Worm (Caenorhabditis elegans) whole organism, L1 larva: Measurements from ENCODE around the gene ttm-2.

Experiments
- C16A3.4 ChIP-seq: fragments of 150-350 bp; optimal IDR thresholded peaks from 2 replicates; lab custom pipeline; 2014; ENCODE audit warnings: missing biosample characterization, missing genetic modification characterization
- C34B4.2 ChIP-seq: sonication (generic microtip); optimal IDR thresholded peaks from 2 replicates; lab custom pipeline; 2017; ENCODE audit warnings: mild to moderate bottlenecking, missing genetic modification characterization, missing compliant biosample characterization
- F16B12.6 ChIP-seq: fragments of 150-350 bp; optimal IDR thresholded peaks from 2 replicates; lab custom pipeline; 2014; ENCODE audit warnings: missing biosample characterization, missing genetic modification characterization
- blmp-1 ChIP-seq: fragments of 150-350 bp; optimal IDR thresholded peaks from 2 replicates; lab custom pipeline; 2014; ENCODE audit warnings: missing biosample characterization, missing genetic modification characterization
- ceh-63 ChIP-seq: fragments of 200-800 bp; sonication (Bioruptor generic); optimal IDR thresholded peaks from 2 replicates; lab custom pipeline; 2018; ENCODE audit warnings: mild to moderate bottlenecking, missing genetic modification characterization, missing compliant biosample characterization
- ceh-88 ChIP-seq: fragments of 200-800 bp; sonication (Bioruptor generic); IDR thresholded peaks from 2 replicates; pipeline ENCODE4 v1.3.6; 2022; ENCODE audit warnings: missing genetic modification characterization, missing compliant biosample characterization
- ces-1 ChIP-seq: fragments of 150-350 bp; optimal IDR thresholded peaks from 2 replicates; lab custom pipeline; 2014; ENCODE audit warnings: missing biosample characterization, missing genetic modification reagents, missing genetic modification characterization
- efl-1 ChIP-seq, 4 experiments: fragments of 150-350 bp; optimal IDR thresholded peaks in 3 of 4; peaks in 1 of 4; 1 replicate in 1 of 4; 2 replicates in 3 of 4; lab custom pipeline; 2014; ENCODE audit warnings: missing biosample characterization in 2 of 4, missing genetic modification characterization in 2 of 4, missing genetic modification reagents in 2 of 4
- egl-13 ChIP-seq: sonication (generic microtip); optimal IDR thresholded peaks from 2 replicates; lab custom pipeline; 2016; ENCODE audit warnings: missing genotype, missing genetic modification reagents, missing genetic modification characterization, missing compliant biosample characterization
- egl-27 ChIP-seq, 2 experiments: fragments of 150-350 bp in 1 of 2; sonication (generic microtip); optimal IDR thresholded peaks; 3 replicates each; lab custom pipeline; 2017 to 2018; ENCODE audit warnings: missing biosample characterization in 2 of 2, missing genetic modification characterization in 2 of 2, missing genetic modification reagents in 2 of 2
- elt-2 ChIP-seq: sonication (generic microtip); optimal IDR thresholded peaks from 2 replicates; lab custom pipeline; 2016; ENCODE audit warnings: missing genetic modification characterization, mild to moderate bottlenecking, inconsistent platforms, missing compliant biosample characterization, missing genetic modification reagents
- elt-3 ChIP-seq, 6 experiments: fragments of 150-350 bp in 1 of 6; sonication (generic microtip); optimal IDR thresholded peaks; 2 replicates each; lab custom pipeline; 2017 to 2018; ENCODE audit warnings: missing biosample characterization in 6 of 6, missing genetic modification characterization in 6 of 6, inconsistent platforms in 1 of 6
- fkh-4 ChIP-seq: sonication (generic microtip); optimal IDR thresholded peaks from 2 replicates; lab custom pipeline; 2016; ENCODE audit warnings: missing compliant biosample characterization, missing genetic modification characterization, borderline replicate concordance
- fos-1 ChIP-seq: fragments of 150-350 bp; optimal IDR thresholded peaks from 2 replicates; lab custom pipeline; 2014; ENCODE audit warnings: missing biosample characterization, missing genetic modification characterization
- grh-1 ChIP-seq: fragments of 200-800 bp; sonication (Bioruptor generic); IDR thresholded peaks from 2 replicates; pipeline ENCODE4 v1.3.6; 2022; ENCODE audit warnings: missing genetic modification reagents, missing genetic modification characterization, missing compliant biosample characterization
- hlh-4 ChIP-seq: sonication (generic microtip); optimal IDR thresholded peaks from 2 replicates; lab custom pipeline; 2016; ENCODE audit warnings: mild to moderate bottlenecking, missing genetic modification characterization, missing compliant biosample characterization
- lin-13 ChIP-seq: fragments of 150-350 bp; optimal IDR thresholded peaks from 2 replicates; lab custom pipeline; 2014; ENCODE audit warnings: missing biosample characterization, missing genetic modification reagents, missing genetic modification characterization
- lin-14 ChIP-seq: fragments of 200-800 bp; sonication (Bioruptor generic); optimal IDR thresholded peaks from 2 replicates; lab custom pipeline; 2018; ENCODE audit warnings: mild to moderate bottlenecking, missing genetic modification characterization, moderate library complexity, missing compliant biosample characterization
- lsy-2 ChIP-seq, 2 experiments: fragments of 150-350 bp; optimal IDR thresholded peaks; 2 replicates each; lab custom pipeline; 2014; ENCODE audit warnings: missing biosample characterization in 2 of 2, missing genetic modification characterization in 2 of 2
- mef-2 ChIP-seq: fragments of 150-350 bp; optimal IDR thresholded peaks from 2 replicates; lab custom pipeline; 2014; ENCODE audit warnings: missing biosample characterization, missing genetic modification characterization
- nhr-19 ChIP-seq: fragments of 200-800 bp; sonication (Bioruptor generic); conservative IDR thresholded peaks from 2 replicates; pipeline ENCODE4 v1.3.6; 2022; ENCODE audit warnings: missing genetic modification characterization, missing compliant biosample characterization
- nhr-20 ChIP-seq: sonication (generic microtip); optimal IDR thresholded peaks from 2 replicates; lab custom pipeline; 2016; ENCODE audit warnings: mild to moderate bottlenecking, missing genetic modification characterization, missing compliant biosample characterization
- nhr-71 ChIP-seq: sonication (generic microtip); optimal IDR thresholded peaks from 2 replicates; lab custom pipeline; 2016; ENCODE audit warnings: mild to moderate bottlenecking, missing genetic modification characterization, moderate library complexity, missing compliant biosample characterization
- nhr-77 ChIP-seq: fragments of 150-350 bp; optimal IDR thresholded peaks from 2 replicates; lab custom pipeline; 2014; ENCODE audit warnings: missing biosample characterization, missing genetic modification characterization
- nhr-84 ChIP-seq: sonication (generic microtip); optimal IDR thresholded peaks from 2 replicates; lab custom pipeline; 2017; ENCODE audit warnings: missing biosample characterization, missing genetic modification characterization
- nhr-90 ChIP-seq: sonication (generic microtip); optimal IDR thresholded peaks from 2 replicates; lab custom pipeline; 2016; ENCODE audit warnings: mild to moderate bottlenecking, missing genetic modification characterization, missing compliant biosample characterization; ENCODE audit not compliant: poor library complexity
- pqm-1 ChIP-seq: sonication (generic microtip); optimal IDR thresholded peaks from 3 replicates; lab custom pipeline; 2017; ENCODE audit warnings: missing biosample characterization, missing genetic modification characterization
- rnt-1 ChIP-seq: sonication (generic microtip); optimal IDR thresholded peaks from 2 replicates; lab custom pipeline; 2016; ENCODE audit warnings: mild to moderate bottlenecking, missing genetic modification characterization, moderate library complexity, missing compliant biosample characterization
- snpc-4 ChIP-seq: fragments of 150-350 bp; optimal IDR thresholded peaks from 2 replicates; lab custom pipeline; 2014; ENCODE audit warnings: missing biosample characterization, missing genetic modification characterization
- snu-23 ChIP-seq: sonication (generic microtip); optimal IDR thresholded peaks from 2 replicates; lab custom pipeline; 2016; ENCODE audit warnings: missing genetic modification characterization, missing compliant biosample characterization
- sox-4 ChIP-seq: sonication (generic microtip); optimal IDR thresholded peaks from 2 replicates; lab custom pipeline; 2016; ENCODE audit warnings: missing genetic modification characterization, missing compliant biosample characterization
- sptf-1 ChIP-seq: fragments of 150-350 bp; optimal IDR thresholded peaks from 2 replicates; lab custom pipeline; 2014; ENCODE audit warnings: missing biosample characterization, missing genetic modification characterization
- unc-130 ChIP-seq: fragments of 150-350 bp; optimal IDR thresholded peaks from 2 replicates; lab custom pipeline; 2017; ENCODE audit warnings: missing biosample characterization, missing genetic modification characterization, inconsistent platforms
- unc-86 ChIP-seq: sonication (generic microtip); optimal IDR thresholded peaks from 2 replicates; lab custom pipeline; 2016; ENCODE audit warnings: missing genetic modification characterization, missing compliant biosample characterization
- vab-15 ChIP-seq: sonication (generic microtip); optimal IDR thresholded peaks from 2 replicates; lab custom pipeline; 2017; ENCODE audit warnings: missing genotype, mild to moderate bottlenecking, missing genetic modification characterization, missing compliant biosample characterization
- zip-4 ChIP-seq: fragments of 200-800 bp; sonication (Bioruptor generic); optimal IDR thresholded peaks from 2 replicates; lab custom pipeline; 2018; ENCODE audit warnings: mild to moderate bottlenecking, missing genetic modification characterization, moderate library complexity, missing compliant biosample characterization
- ztf-4 ChIP-seq: fragments of 150-350 bp; optimal IDR thresholded peaks from 2 replicates; lab custom pipeline; 2014; ENCODE audit warnings: missing biosample characterization, missing genetic modification characterization

ttm-2 gene

DNA sequence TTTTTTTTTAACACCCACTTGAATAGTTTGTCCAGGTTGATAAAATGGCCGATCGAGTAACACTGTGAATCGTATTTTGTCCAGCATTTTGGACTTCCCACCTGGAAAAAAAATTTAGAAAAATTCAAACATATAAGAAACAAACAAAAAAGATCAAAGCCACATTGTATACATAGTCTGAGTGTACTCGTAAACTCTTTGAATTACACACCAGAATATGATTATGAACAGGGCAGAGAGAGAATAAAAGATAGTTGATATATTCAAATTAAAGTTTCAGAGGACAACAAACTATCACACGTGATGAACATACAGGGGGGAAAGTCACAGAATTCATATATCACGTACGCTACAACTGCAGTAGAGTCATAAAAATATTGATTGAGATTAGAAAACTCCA lies at the start of gene ttm-2:
Gene ttm-2, minus strand, starts transcription at position 101 of the 400 bp plus-strand sequence.
- TF ChIP-seq ztf-4: no peak
- TF ChIP-seq egl-27 (tag; optimal IDR thresholded peaks at IDR 0.05; lab: Kevin White, UChicago): no peak
- no peak for TF ChIP-seq C34B4.2 (tag; lab: Kevin White, UChicago)
- TF ChIP-seq unc-130 (tag; lab: Kevin White, UChicago): no peak
- TF ChIP-seq egl-13 (tag; lab: Kevin White, UChicago): no peak
- TF ChIP-seq nhr-77 (tag; lab: Kevin White, UChicago): no peak
- no peak for TF ChIP-seq fos-1 (tag; lab: Kevin White, UChicago)

DNA sequence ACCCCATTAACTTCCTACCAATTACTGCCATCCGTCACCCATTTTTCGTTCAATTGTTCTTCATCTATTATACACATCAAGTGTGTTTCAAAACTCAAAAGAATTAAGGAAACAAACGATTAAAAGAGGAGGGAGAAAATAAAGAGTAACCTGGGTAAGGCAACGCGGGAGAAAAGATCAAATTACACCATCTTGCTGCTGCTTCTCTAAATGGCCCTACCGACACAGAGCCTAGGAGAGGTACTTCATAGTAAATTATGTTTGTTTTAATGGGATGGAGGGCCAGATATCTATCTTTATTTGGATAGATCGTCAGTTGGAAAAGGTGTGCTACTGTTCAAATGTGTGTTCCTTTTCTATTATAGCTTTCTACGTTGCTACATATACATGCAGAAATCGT lies 49.2 kb upstream of the ttm-2 start:
- TF ChIP-seq zip-4 (GFP tag; lab: Kevin White, UChicago) (no peak), efl-1 (optimal IDR thresholded peaks at IDR 0.05; lab: Kevin White, UChicago) (no peak), efl-1 (GFP tag; optimal IDR thresholded peaks at IDR 0.05 in 1 of 2; lab: Kevin White, UChicago) (peak in 1 of 2 experiments; percentile 29)

DNA sequence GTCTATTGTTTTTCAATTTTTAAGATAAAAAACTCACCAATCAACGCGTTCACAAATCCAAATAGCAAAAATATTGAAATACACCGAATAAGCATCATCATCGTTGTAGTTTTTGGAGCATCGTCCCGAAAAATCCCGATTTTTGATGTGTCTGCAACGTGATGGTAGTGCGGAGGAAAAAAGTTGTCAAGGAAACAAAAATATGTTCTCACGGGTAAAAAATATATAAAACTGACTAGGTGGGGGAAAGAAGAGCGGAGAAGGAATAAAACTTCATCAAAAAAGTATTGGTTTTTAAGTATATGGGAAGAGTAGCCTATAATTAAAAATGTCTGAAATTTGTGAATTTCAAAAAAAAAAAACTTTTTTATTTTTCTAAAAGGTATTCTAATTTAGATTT lies 45.8 kb upstream of the ttm-2 start, which contains the start of gene rig-6:
Gene rig-6, minus strand, starts transcription at position 101 of the 400 bp plus-strand sequence.
- TF ChIP-seq mef-2 (tag; lab: Kevin White, UChicago) (no peak), C16A3.4 (tag; lab: Kevin White, UChicago) (no peak), sox-4 (tag; lab: Kevin White, UChicago) (no peak), lin-13 (GFP tag; lab: Kevin White, UChicago) (no peak)

DNA sequence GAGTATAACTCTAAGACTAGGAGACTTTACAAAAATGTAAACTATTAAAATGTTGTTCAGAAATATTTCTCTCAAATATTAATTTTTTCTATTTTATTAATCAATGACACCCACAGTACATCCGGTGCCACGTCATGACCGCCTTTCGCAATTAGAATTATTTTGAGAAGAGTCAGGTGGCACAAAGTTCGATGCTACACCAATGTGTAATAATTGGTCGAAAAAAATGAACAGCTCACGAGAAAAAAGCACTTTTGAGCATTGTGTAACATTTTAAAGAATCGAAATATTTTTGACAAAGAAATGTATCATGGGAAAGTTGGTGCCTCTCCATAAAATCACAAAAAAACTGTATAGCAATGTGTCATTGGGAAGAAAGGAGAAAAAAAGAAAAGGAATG lies 40.5 kb upstream of the ttm-2 start:
- TF ChIP-seq lin-13 (GFP tag; lab: Kevin White, UChicago) (no peak), nhr-20 (tag; lab: Kevin White, UChicago) (no peak), ceh-63 (GFP tag; lab: Kevin White, UChicago) (no peak), elt-3 (tag; optimal IDR thresholded peaks at IDR 0.05; lab: Kevin White, UChicago) (no peak), nhr-84 (tag; lab: Kevin White, UChicago) (no peak), lsy-2 (tag; optimal IDR thresholded peaks at IDR 0.05; lab: Kevin White, UChicago) (no peak), rnt-1 (tag; lab: Kevin White, UChicago) (peak; percentile 56), lin-14 (GFP tag; lab: Kevin White, UChicago) (peak; percentile 55), grh-1 (GFP tag; lab: Robert Waterston, UW) (no peak), nhr-71 (tag; lab: Kevin White, UChicago) (peak; percentile 32), unc-86 (tag; lab: Kevin White, UChicago) (no peak), ces-1 (GFP tag; lab: Kevin White, UChicago) (no peak)
- TF ChIP-seq, all 84 proteins: peak for 3

DNA sequence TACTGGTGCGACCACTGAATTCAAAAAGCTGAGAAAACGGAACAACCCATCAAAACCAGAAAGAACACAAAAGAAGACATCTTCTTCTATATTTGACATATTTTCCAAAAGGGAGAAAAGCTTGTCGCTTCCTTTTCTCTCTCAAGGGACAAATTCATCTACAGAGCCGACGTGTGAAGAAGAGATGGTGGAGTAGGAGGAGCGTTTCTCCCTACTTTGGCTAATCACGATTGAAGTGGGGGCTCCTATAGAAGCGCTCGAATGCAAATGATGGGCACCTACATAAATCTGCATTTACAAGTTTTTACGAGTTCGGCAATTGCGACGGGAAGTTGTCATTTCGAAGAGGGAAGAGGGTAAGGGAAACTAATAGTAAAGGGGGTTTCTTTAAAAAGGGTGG lies 40.1 kb upstream of the ttm-2 start:
- TF ChIP-seq efl-1 (optimal IDR thresholded peaks at IDR 0.05; lab: Kevin White, UChicago) (no peak), efl-1 (GFP tag; optimal IDR thresholded peaks at IDR 0.05 in 1 of 2; lab: Kevin White, UChicago) (peak in 1 of 2 experiments; percentile 48), sptf-1 (tag; lab: Kevin White, UChicago) (no peak)

DNA sequence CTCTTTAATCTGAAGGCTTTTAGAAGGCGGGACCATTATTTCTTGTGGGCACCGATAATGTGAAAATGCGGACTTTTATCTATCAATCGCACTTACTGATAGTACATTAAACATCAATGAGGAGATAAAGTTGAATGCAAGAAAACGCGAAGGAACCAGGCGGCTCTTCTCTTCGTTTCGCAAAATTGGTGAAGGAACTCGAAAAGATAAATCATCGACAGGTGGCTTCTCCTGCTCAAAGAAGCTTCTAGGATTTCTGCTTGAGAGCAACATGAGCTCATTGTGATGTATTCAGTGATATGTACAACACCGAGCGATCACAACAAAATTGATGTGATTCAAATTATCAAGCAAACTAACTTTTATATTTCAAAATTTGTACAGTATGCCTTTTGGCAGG lies 39.6 kb upstream of the ttm-2 start:
- TF ChIP-seq zip-4 (GFP tag; lab: Kevin White, UChicago) (no peak), unc-130 (tag; lab: Kevin White, UChicago) (peak; percentile 24), nhr-19 (peak; percentile 26), snu-23 (GFP tag; lab: Kevin White, UChicago) (peak; percentile 30), nhr-71 (tag; lab: Kevin White, UChicago) (peak; percentile 58), fkh-4 (tag; lab: Kevin White, UChicago) (no peak), rnt-1 (tag; lab: Kevin White, UChicago) (peak; percentile 51), lin-14 (GFP tag; lab: Kevin White, UChicago) (peak; percentile 43)

DNA sequence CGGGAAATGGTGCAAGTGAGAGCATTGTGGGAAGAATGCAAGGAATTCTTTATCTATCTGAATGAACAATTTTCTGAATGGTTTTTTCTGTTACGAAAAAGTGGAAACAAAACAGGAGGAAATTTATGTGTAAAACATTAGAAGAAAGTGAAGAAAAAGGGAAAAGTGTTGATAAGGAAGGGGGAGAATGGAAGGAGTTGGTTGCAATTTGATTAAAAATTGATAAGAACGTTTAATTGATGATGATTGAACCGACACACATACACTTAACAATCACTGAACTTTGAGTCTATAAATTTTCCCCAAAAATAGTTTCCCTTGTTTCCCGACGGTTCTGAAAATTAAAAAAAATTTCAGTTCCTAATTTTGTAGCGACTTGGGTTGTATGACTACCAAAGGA lies 36.7 kb upstream of the ttm-2 start:
- no peak for TF ChIP-seq efl-1 (optimal IDR thresholded peaks at IDR 0.05; lab: Kevin White, UChicago)
- TF ChIP-seq efl-1 (GFP tag; optimal IDR thresholded peaks at IDR 0.05 in 1 of 2; lab: Kevin White, UChicago): peak in 1 of 2 experiments; percentile 38
- no peak for TF ChIP-seq nhr-90 (tag; lab: Kevin White, UChicago)
- TF ChIP-seq ceh-88 (GFP tag; lab: Robert Waterston, UW): no peak
- TF ChIP-seq mef-2 (tag; lab: Kevin White, UChicago): no peak
- peak; percentile 0 for TF ChIP-seq lin-14 (GFP tag; lab: Kevin White, UChicago)
- TF ChIP-seq sox-4 (tag; lab: Kevin White, UChicago): no peak
- TF ChIP-seq F16B12.6 (tag; lab: Kevin White, UChicago): no peak
- TF ChIP-seq pqm-1 (tag; lab: Kevin White, UChicago): peak; percentile 6
- TF ChIP-seq snpc-4: no peak
- peak; percentile 88 for TF ChIP-seq elt-2
- TF ChIP-seq hlh-4 (tag; lab: Kevin White, UChicago): no peak
- no peak for TF ChIP-seq sptf-1 (tag; lab: Kevin White, UChicago)
- TF ChIP-seq blmp-1 (tag; lab: Kevin White, UChicago): peak; percentile 30
- TF ChIP-seq vab-15: no peak
